Worm (Caenorhabditis elegans) whole organism, L4/young adult: ENCODE data around the gene R10E9.4.

Experiments
- W03F9.2 ChIP-seq: fragments of 150-350 bp; optimal IDR thresholded peaks from 2 replicates; lab custom pipeline; 2014; ENCODE audit warnings: missing biosample characterization, missing genetic modification characterization
- dao-5 ChIP-seq: sonication (generic microtip); optimal IDR thresholded peaks from 2 replicates; lab custom pipeline; 2016; ENCODE audit warnings: missing genotype, missing genetic modification characterization, moderate library complexity, missing compliant biosample characterization
- him-1 ChIP-seq: sonication (generic microtip); optimal IDR thresholded peaks from 2 replicates; lab custom pipeline; 2016; ENCODE audit warnings: missing genotype, missing genetic modification reagents, missing genetic modification characterization, missing compliant biosample characterization

- TF ChIP-seq him-1, result no peak
- no peak for TF ChIP-seq W03F9.2
- no peak for TF ChIP-seq dao-5
Measured at ce11 chrIII:3972687-3973086, at the start of gene R10E9.4.
